Worm (Caenorhabditis elegans) whole organism, L3 larva: ENCODE results near the gene rde-12.
A peak's percentile ranks its signal among the peaks of the same experiment; 100 is the strongest.

ENCODE experiments used
- R02D3.7 ChIP-seq: fragments of 150-350 bp; optimal IDR thresholded peaks from 2 replicates; lab custom pipeline; 2014; ENCODE audit warnings: missing biosample characterization, missing genetic modification characterization
- ZK546.5 ChIP-seq: sonication (generic microtip); optimal IDR thresholded peaks from 2 replicates; lab custom pipeline; 2017; ENCODE audit warnings: missing biosample characterization, missing genetic modification characterization
- aly-2 ChIP-seq: fragments of 150-350 bp; optimal IDR thresholded peaks from 2 replicates; lab custom pipeline; 2014; ENCODE audit warnings: missing biosample characterization, missing genetic modification characterization
- ama-1 ChIP-seq: fragments of 150-350 bp; optimal IDR thresholded peaks from 2 replicates; lab custom pipeline; 2018
- ceh-82 ChIP-seq: fragments of 150-350 bp; optimal IDR thresholded peaks from 2 replicates; lab custom pipeline; 2014; ENCODE audit warnings: missing biosample characterization, missing genetic modification characterization
- ceh-9 ChIP-seq: sonication (generic microtip); optimal IDR thresholded peaks from 2 replicates; lab custom pipeline; 2018; ENCODE audit warnings: missing biosample characterization, missing genetic modification characterization
- daf-12 ChIP-seq: fragments of 150-350 bp; optimal IDR thresholded peaks from 2 replicates; lab custom pipeline; 2014; ENCODE audit warnings: missing biosample characterization, missing genetic modification reagents, missing genetic modification characterization
- elt-1 ChIP-seq: fragments of 150-350 bp; optimal IDR thresholded peaks from 2 replicates; lab custom pipeline; 2014; ENCODE audit warnings: missing biosample characterization, missing genetic modification characterization
- elt-2 ChIP-seq: sonication (generic microtip); optimal IDR thresholded peaks from 2 replicates; lab custom pipeline; 2016; ENCODE audit warnings: missing genetic modification reagents, mild to moderate bottlenecking, missing genetic modification characterization, missing compliant biosample characterization
- elt-3 ChIP-seq, 3 experiments: fragments of 150-350 bp in 1 of 3; sonication (generic microtip) in 2 of 3; optimal IDR thresholded peaks; 2 replicates in 2 of 3; 4 replicates in 1 of 3; lab custom pipeline; 2014 to 2017; ENCODE audit warnings: missing biosample characterization in 3 of 3, missing genetic modification characterization in 3 of 3
- eor-1 ChIP-seq, 2 experiments: fragments of 150-350 bp; optimal IDR thresholded peaks; 2 replicates each; lab custom pipeline; 2014 to 2018; ENCODE audit warnings: missing biosample characterization in 2 of 2, missing genetic modification characterization in 2 of 2
- fkh-10 ChIP-seq: sonication (generic microtip); optimal IDR thresholded peaks from 2 replicates; lab custom pipeline; 2017; ENCODE audit warnings: missing biosample characterization, missing genetic modification reagents, missing genetic modification characterization
- fkh-2 ChIP-seq: fragments of 150-350 bp; optimal IDR thresholded peaks from 2 replicates; lab custom pipeline; 2014; ENCODE audit warnings: missing biosample characterization, missing genetic modification reagents, missing genetic modification characterization
- fos-1 ChIP-seq: fragments of 150-350 bp; optimal IDR thresholded peaks from 2 replicates; lab custom pipeline; 2014; ENCODE audit warnings: missing biosample characterization, missing genetic modification characterization
- hmg-11 ChIP-seq: sonication (generic microtip); optimal IDR thresholded peaks from 2 replicates; lab custom pipeline; 2016; ENCODE audit warnings: missing genetic modification characterization, missing compliant biosample characterization
- jun-1 ChIP-seq: fragments of 150-350 bp; optimal IDR thresholded peaks from 2 replicates; lab custom pipeline; 2014; ENCODE audit warnings: missing biosample characterization, missing genetic modification reagents, missing genetic modification characterization
- lin-15B ChIP-seq: fragments of 150-350 bp; optimal IDR thresholded peaks from 2 replicates; lab custom pipeline; 2014; ENCODE audit warnings: missing biosample characterization, missing genetic modification characterization
- lin-39 ChIP-seq: fragments of 150-350 bp; optimal IDR thresholded peaks from 2 replicates; lab custom pipeline; 2018; ENCODE audit warnings: missing biosample characterization, missing genetic modification reagents, missing genetic modification characterization
- lsy-12 ChIP-seq: sonication (generic microtip); optimal IDR thresholded peaks from 2 replicates; lab custom pipeline; 2016; ENCODE audit warnings: mild to moderate bottlenecking, missing genetic modification characterization, missing compliant biosample characterization
- mdl-1 ChIP-seq: fragments of 150-350 bp; optimal IDR thresholded peaks from 2 replicates; lab custom pipeline; 2014; ENCODE audit warnings: missing biosample characterization, missing genetic modification characterization
- nfya-1 ChIP-seq: sonication (generic microtip); optimal IDR thresholded peaks from 2 replicates; lab custom pipeline; 2017; ENCODE audit warnings: missing genetic modification characterization, mild to moderate bottlenecking, missing compliant biosample characterization, antibody characterized with exemption, moderate library complexity; ENCODE audit not compliant: insufficient read depth
- nhr-11 ChIP-seq: fragments of 150-350 bp; optimal IDR thresholded peaks from 2 replicates; lab custom pipeline; 2014; ENCODE audit warnings: missing biosample characterization, missing genetic modification characterization
- nhr-12 ChIP-seq: fragments of 150-350 bp; optimal IDR thresholded peaks from 2 replicates; lab custom pipeline; 2014; ENCODE audit warnings: missing biosample characterization, missing genetic modification characterization
- nhr-23 ChIP-seq: fragments of 150-350 bp; optimal IDR thresholded peaks from 2 replicates; lab custom pipeline; 2014; ENCODE audit warnings: missing biosample characterization, missing genetic modification reagents, missing genetic modification characterization
- nhr-237 ChIP-seq: fragments of 150-350 bp; optimal IDR thresholded peaks from 2 replicates; lab custom pipeline; 2014; ENCODE audit warnings: missing biosample characterization, missing genetic modification characterization
- nhr-25 ChIP-seq: sonication (generic microtip); optimal IDR thresholded peaks from 2 replicates; lab custom pipeline; 2017; ENCODE audit warnings: missing biosample characterization, missing genetic modification characterization
- nhr-28 ChIP-seq: fragments of 150-350 bp; optimal IDR thresholded peaks from 2 replicates; lab custom pipeline; 2014; ENCODE audit warnings: missing biosample characterization, missing genetic modification characterization
- nhr-43 ChIP-seq: sonication (generic microtip); optimal IDR thresholded peaks from 2 replicates; lab custom pipeline; 2016; ENCODE audit warnings: mild to moderate bottlenecking, missing genetic modification characterization, missing compliant biosample characterization; ENCODE audit not compliant: poor library complexity, severe bottlenecking
- nhr-67 ChIP-seq: fragments of 150-350 bp; optimal IDR thresholded peaks from 2 replicates; lab custom pipeline; 2014; ENCODE audit warnings: missing biosample characterization, missing genetic modification characterization
- nhr-76 ChIP-seq: fragments of 150-350 bp; sonication (generic microtip); optimal IDR thresholded peaks from 5 replicates; lab custom pipeline; 2014; ENCODE audit warnings: missing biosample characterization, missing genetic modification characterization
- nhr-77 ChIP-seq: fragments of 150-350 bp; optimal IDR thresholded peaks from 2 replicates; lab custom pipeline; 2014; ENCODE audit warnings: missing biosample characterization, missing genetic modification characterization
- pha-4 ChIP-seq: fragments of 150-350 bp; optimal IDR thresholded peaks from 2 replicates; lab custom pipeline; 2014; ENCODE audit warnings: missing biosample characterization, missing genetic modification reagents, missing genetic modification characterization
- pqm-1 ChIP-seq: fragments of 150-350 bp; optimal IDR thresholded peaks from 2 replicates; lab custom pipeline; 2017; ENCODE audit warnings: missing biosample characterization, missing genetic modification characterization, inconsistent platforms
- sea-2 ChIP-seq: fragments of 150-350 bp; sonication (generic microtip); optimal IDR thresholded peaks from 4 replicates; lab custom pipeline; 2014; ENCODE audit warnings: missing biosample characterization, missing genetic modification reagents, missing genetic modification characterization
- skn-1 ChIP-seq: fragments of 150-350 bp; optimal IDR thresholded peaks from 2 replicates; lab custom pipeline; 2014; ENCODE audit warnings: missing biosample characterization, missing genetic modification characterization
- snpc-4 ChIP-seq: fragments of 150-350 bp; optimal IDR thresholded peaks from 2 replicates; lab custom pipeline; 2014; ENCODE audit warnings: missing biosample characterization, missing genetic modification characterization
- tbx-2 ChIP-seq: sonication (generic microtip); optimal IDR thresholded peaks from 2 replicates; lab custom pipeline; 2016; ENCODE audit warnings: mild to moderate bottlenecking, missing genetic modification characterization, missing compliant biosample characterization
- unc-39 ChIP-seq: sonication (generic microtip); optimal IDR thresholded peaks from 4 replicates; lab custom pipeline; 2017; ENCODE audit warnings: missing biosample characterization, missing genetic modification characterization
- zag-1 ChIP-seq: fragments of 150-350 bp; optimal IDR thresholded peaks from 2 replicates; lab custom pipeline; 2014; ENCODE audit warnings: missing biosample characterization, missing genetic modification characterization
- ztf-4 ChIP-seq: fragments of 150-350 bp; optimal IDR thresholded peaks from 2 replicates; lab custom pipeline; 2014; ENCODE audit warnings: missing biosample characterization, missing genetic modification characterization

Gene rde-12

DNA sequence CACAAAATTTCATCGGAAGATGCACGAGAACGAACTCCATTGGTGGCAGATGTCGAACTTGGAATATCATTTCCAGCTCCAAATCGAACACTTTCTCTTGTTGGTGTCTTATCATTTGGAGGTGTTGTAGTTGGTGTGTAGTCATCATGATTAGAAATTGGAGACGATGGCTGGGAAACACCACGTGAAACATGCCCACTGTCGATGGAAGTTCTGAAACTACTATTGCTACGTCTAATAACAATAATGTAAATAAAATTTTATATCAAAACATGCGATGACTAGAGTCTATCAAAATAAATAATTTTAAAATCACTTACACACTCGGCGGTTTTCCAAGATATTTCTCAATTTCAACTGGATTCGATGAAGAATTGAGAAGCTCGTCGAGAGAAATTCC lies 12.9 kb upstream of the rde-12 start:
- no peak for TF ChIP-seq jun-1 (tag; lab: Kevin White, UChicago)
- peak; percentile 55 for TF ChIP-seq nhr-43 (tag; lab: Kevin White, UChicago)
- TF ChIP-seq ceh-9 (tag; lab: Kevin White, UChicago) = no peak
- no peak for TF ChIP-seq tbx-2 (tag; lab: Kevin White, UChicago)
- no peak for TF ChIP-seq nhr-76 (tag; lab: Kevin White, UChicago)
- TF ChIP-seq elt-2 (tag; lab: Kevin White, UChicago) = peak; percentile 4
- no peak for TF ChIP-seq nfya-1 (tag; lab: Kevin White, UChicago)
- TF ChIP-seq daf-12 (tag; lab: Kevin White, UChicago) = no peak

DNA sequence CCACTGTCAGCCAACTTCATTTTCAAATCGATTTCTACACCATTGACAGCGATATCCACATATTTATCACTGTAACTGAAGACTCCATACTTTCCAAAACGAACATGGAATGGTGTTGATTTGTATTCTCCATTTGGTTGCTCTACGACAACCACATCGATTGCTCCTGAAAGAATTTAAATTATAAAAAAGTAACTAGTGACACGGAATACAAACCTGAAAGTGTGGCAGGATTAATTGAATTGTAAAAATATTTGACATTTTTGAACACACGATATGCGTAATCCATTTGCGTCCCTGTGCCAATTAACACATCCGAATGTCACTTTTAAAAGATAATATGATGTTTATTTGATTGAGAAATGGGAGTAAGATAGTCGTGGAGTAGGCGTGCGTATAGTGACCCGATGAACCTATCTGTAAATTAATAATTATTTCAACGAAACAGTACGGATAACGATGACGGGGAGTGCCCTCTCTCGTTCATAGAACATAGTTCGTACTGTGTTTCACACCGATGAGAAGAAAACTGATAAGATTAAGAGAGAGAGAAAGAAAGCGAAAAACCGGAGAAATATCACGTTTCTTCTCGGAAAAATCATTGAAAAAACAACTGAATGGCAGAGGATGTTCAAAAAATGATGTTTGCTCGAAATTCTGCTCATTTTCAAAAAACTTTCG lies 11.3 kb upstream of the rde-12 start, which contains the start of gene lpin-1:
Gene lpin-1 (minus strand): TSS at position 417 of the 681 bp plus-strand sequence.
- TF ChIP-seq pqm-1 (tag; lab: Kevin White, UChicago) = peak; percentile 79
- TF ChIP-seq ama-1 (lab: Kevin White, UChicago) = no peak
- peak; percentile 32 for TF ChIP-seq nhr-23 (tag; lab: Kevin White, UChicago)
- peak; percentile 72 for TF ChIP-seq elt-2 (tag; lab: Kevin White, UChicago)
- TF ChIP-seq lsy-12 (tag; lab: Kevin White, UChicago) = peak; percentile 11
- no peak for TF ChIP-seq nhr-28
- TF ChIP-seq daf-12 (tag; lab: Kevin White, UChicago) = no peak
- TF ChIP-seq nhr-43 (tag; lab: Kevin White, UChicago) = peak; percentile 0
- TF ChIP-seq hmg-11 (tag; lab: Kevin White, UChicago) = no peak
- TF ChIP-seq fkh-10 (GFP tag; lab: Kevin White, UChicago) = no peak
- peak; percentile 19 for TF ChIP-seq nhr-25 (tag; lab: Kevin White, UChicago)
- no peak for TF ChIP-seq mdl-1 (tag; lab: Kevin White, UChicago)
- TF ChIP-seq ceh-82 (tag; lab: Kevin White, UChicago) = no peak
- no peak for TF ChIP-seq nhr-77 (tag; lab: Kevin White, UChicago)

DNA sequence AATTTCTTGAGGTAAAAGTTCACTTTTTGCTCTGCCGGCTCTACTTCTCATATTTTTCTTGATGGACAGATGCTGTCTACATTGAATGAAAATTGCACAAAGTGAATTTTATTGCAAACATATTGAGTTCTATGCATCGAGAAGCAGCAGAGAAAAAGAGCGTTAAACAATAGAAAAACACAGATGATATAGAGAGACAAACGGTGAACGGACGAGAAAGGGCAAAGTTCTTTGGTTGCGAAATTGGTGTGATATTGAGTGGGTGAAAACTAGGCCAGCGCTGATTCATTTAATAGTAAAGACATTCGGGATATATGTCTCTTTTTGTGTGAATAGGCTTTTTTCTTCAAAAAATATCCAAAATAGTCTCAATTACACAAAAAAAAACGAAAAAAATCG lies 10.8 kb upstream of the rde-12 start:
- TF ChIP-seq ama-1 (lab: Kevin White, UChicago) = peak; percentile 70
- peak; percentile 1 for TF ChIP-seq pha-4 (tag; lab: Kevin White, UChicago)
- TF ChIP-seq sea-2 = no peak
- TF ChIP-seq nhr-43 (tag; lab: Kevin White, UChicago) = peak; percentile 34
- no peak for TF ChIP-seq lsy-12 (tag; lab: Kevin White, UChicago)
- TF ChIP-seq eor-1 (tag; optimal IDR thresholded peaks at IDR 0.05; lab: Kevin White, UChicago) = no peak

DNA sequence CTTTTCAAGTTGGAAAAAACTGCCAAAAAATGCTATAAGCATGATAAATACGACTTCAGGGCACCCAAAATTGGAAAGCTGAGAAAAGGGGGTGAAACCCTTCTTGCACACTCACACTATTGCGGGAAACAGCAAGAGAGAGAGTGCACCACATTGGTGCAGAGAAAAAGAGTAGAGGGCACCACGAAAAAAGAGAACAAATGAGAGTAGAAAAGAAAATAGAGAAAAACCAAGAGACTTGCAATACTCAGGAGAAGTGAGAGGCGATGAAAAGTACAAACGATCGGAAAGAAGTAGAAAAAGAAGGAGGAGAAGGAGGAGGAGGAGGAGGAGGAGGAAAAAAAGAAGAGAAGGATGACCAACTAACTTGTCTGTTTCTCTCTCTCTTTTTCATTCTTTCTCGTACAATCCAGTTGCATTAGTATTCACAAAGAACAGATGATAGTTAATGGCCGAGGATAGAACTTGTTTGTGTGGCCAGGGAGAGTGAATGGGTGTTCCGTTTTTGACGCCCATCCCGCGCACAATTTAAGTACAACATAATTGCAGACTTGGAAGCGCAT lies 9.9 kb upstream of the rde-12 start:
- TF ChIP-seq ztf-4 (tag; lab: Kevin White, UChicago) (no peak), aly-2 (tag; lab: Kevin White, UChicago) (no peak), zag-1 (tag; lab: Kevin White, UChicago) (no peak), nhr-76 (tag; lab: Kevin White, UChicago) (no peak), nhr-25 (tag; lab: Kevin White, UChicago) (peak; percentile 81), mdl-1 (tag; lab: Kevin White, UChicago) (peak; percentile 11), nhr-237 (tag; lab: Kevin White, UChicago) (no peak), pqm-1 (tag; lab: Kevin White, UChicago) (peak; percentile 1), tbx-2 (tag; lab: Kevin White, UChicago) (peak; percentile 9), nhr-77 (tag; lab: Kevin White, UChicago) (no peak), skn-1 (tag; lab: Kevin White, UChicago) (no peak), nhr-23 (tag; lab: Kevin White, UChicago) (peak; percentile 84), ceh-82 (tag; lab: Kevin White, UChicago) (no peak), pha-4 (tag; lab: Kevin White, UChicago) (peak; percentile 83), lin-15B (tag; lab: Kevin White, UChicago) (peak; percentile 61), elt-1 (peak; percentile 61), snpc-4 (tag; lab: Kevin White, UChicago) (peak; percentile 37), fkh-2 (tag; lab: Kevin White, UChicago) (no peak), ama-1 (lab: Kevin White, UChicago) (peak; percentile 63), nhr-67 (tag; lab: Kevin White, UChicago) (no peak), nhr-12 (tag; lab: Kevin White, UChicago) (no peak), nfya-1 (tag; lab: Kevin White, UChicago) (peak; percentile 80), lsy-12 (tag; lab: Kevin White, UChicago) (peak; percentile 52), nhr-43 (tag; lab: Kevin White, UChicago) (peak; percentile 75), ceh-9 (tag; lab: Kevin White, UChicago) (no peak), jun-1 (tag; lab: Kevin White, UChicago) (peak; percentile 7), fkh-10 (GFP tag; lab: Kevin White, UChicago) (peak; percentile 51), daf-12 (tag; lab: Kevin White, UChicago) (no peak), fos-1 (tag; lab: Kevin White, UChicago) (no peak), nhr-11 (peak; percentile 22), elt-3 (tag; optimal IDR thresholded peaks at IDR 0.05; lab: Kevin White, UChicago) (no peak), ZK546.5 (tag; lab: Kevin White, UChicago) (no peak), nhr-28 (peak; percentile 21), lin-39 (tag; lab: Kevin White, UChicago) (peak; percentile 70), R02D3.7 (peak; percentile 14), sea-2 (no peak), hmg-11 (tag; lab: Kevin White, UChicago) (peak; percentile 47), unc-39 (tag; lab: Kevin White, UChicago) (no peak)
